Fruit fly (Drosophila melanogaster) whole organism, embryonic: ENCODE measurements around the gene brn.

ENCODE experiments used
- Atf-2 ChIP-seq: fragments of 200-800 bp; sonication (Bioruptor generic); optimal IDR thresholded peaks from 2 replicates; lab custom pipeline; 2016; ENCODE audit warnings: missing biosample characterization, missing genetic modification characterization
- BtbVII ChIP-seq: fragments of 200-800 bp; sonication (Bioruptor generic); optimal IDR thresholded peaks from 3 replicates; lab custom pipeline; 2017; ENCODE audit warnings: missing biosample characterization, mild to moderate bottlenecking, missing genetic modification characterization
- CG10267 ChIP-seq: fragments of 200-800 bp; sonication (Bioruptor generic); optimal IDR thresholded peaks from 2 replicates; lab custom pipeline; 2018; ENCODE audit warnings: missing biosample characterization, mild to moderate bottlenecking, missing genetic modification characterization, moderate library complexity
- CG10979 ChIP-seq: fragments of 200-800 bp; sonication (Bioruptor generic); optimal IDR thresholded peaks from 2 replicates; lab custom pipeline; 2018; ENCODE audit warnings: missing biosample characterization, mild to moderate bottlenecking, missing genetic modification characterization, moderate library complexity
- CG11456 ChIP-seq: fragments of 200-800 bp; sonication (Bioruptor generic); IDR thresholded peaks from 3 replicates; pipeline ENCODE4 v1.3.6; 2022; ENCODE audit warnings: missing biosample characterization, missing genetic modification characterization
- CG11695 ChIP-seq: fragments of 200-800 bp; sonication (Bioruptor generic); IDR thresholded peaks from 3 replicates; pipeline ENCODE4 v1.3.6; 2022; ENCODE audit warnings: missing biosample characterization, missing genetic modification characterization
- CG12071 ChIP-seq: fragments of 200-800 bp; sonication (Bioruptor generic); optimal IDR thresholded peaks from 3 replicates; lab custom pipeline; 2018; ENCODE audit warnings: missing biosample characterization, mild to moderate bottlenecking, missing genetic modification characterization
- CG13296 ChIP-seq: fragments of 200-800 bp; sonication (Bioruptor generic); optimal IDR thresholded peaks from 3 replicates; lab custom pipeline; 2018; ENCODE audit warnings: missing biosample characterization, mild to moderate bottlenecking, missing genetic modification characterization
- CG1529 ChIP-seq: fragments of 200-800 bp; sonication (Bioruptor generic); optimal IDR thresholded peaks from 3 replicates; lab custom pipeline; 2018; ENCODE audit warnings: missing biosample characterization, missing genetic modification characterization
- CG15696 ChIP-seq: fragments of 200-800 bp; sonication (Bioruptor generic); optimal IDR thresholded peaks from 2 replicates; lab custom pipeline; 2019; ENCODE audit warnings: missing biosample characterization, mild to moderate bottlenecking, missing genetic modification characterization, moderate library complexity
- CG17359 ChIP-seq: fragments of 200-800 bp; sonication (Bioruptor generic); optimal IDR thresholded peaks from 3 replicates; lab custom pipeline; 2018; ENCODE audit warnings: missing biosample characterization, mild to moderate bottlenecking, missing genetic modification characterization, moderate library complexity
- CG17568 ChIP-seq: fragments of 200-800 bp; sonication (Bioruptor generic); optimal IDR thresholded peaks from 2 replicates; lab custom pipeline; 2018; ENCODE audit warnings: missing biosample characterization, mild to moderate bottlenecking, missing genetic modification characterization, moderate library complexity
- CG2120 ChIP-seq: fragments of 200-800 bp; sonication (Bioruptor generic); optimal IDR thresholded peaks from 3 replicates; lab custom pipeline; 2016; ENCODE audit warnings: missing biosample characterization, missing genetic modification characterization
- CG2875 ChIP-seq: fragments of 200-800 bp; sonication (Bioruptor generic); optimal IDR thresholded peaks from 2 replicates; lab custom pipeline; 2017; ENCODE audit warnings: missing biosample characterization, mild to moderate bottlenecking, missing genetic modification characterization, missing genetic modification reagents
- CG32767 ChIP-seq: fragments of 200-800 bp; sonication (Bioruptor generic); IDR thresholded peaks from 2 replicates; pipeline ENCODE4 v1.3.6; 2022; ENCODE audit warnings: missing biosample characterization, missing genetic modification characterization
- CG34422 ChIP-seq: fragments of 200-800 bp; sonication (Bioruptor generic); IDR thresholded peaks from 3 replicates; pipeline ENCODE4 v1.3.6; 2022; ENCODE audit warnings: missing biosample characterization, missing genetic modification characterization
- CG3726 ChIP-seq: fragments of 200-800 bp; sonication (Bioruptor generic); IDR thresholded peaks from 3 replicates; pipeline ENCODE4, ENCODE4 v1.3.6; 2022; ENCODE audit warnings: missing biosample characterization, missing genetic modification characterization
- CG4820 ChIP-seq: fragments of 200-800 bp; sonication (Bioruptor generic); optimal IDR thresholded peaks from 3 replicates; lab custom pipeline; 2016; ENCODE audit warnings: missing biosample characterization, missing genetic modification characterization
- CG5180 ChIP-seq: fragments of 200-800 bp; sonication (Bioruptor generic); optimal IDR thresholded peaks from 3 replicates; lab custom pipeline; 2017; ENCODE audit warnings: missing biosample characterization, missing genetic modification characterization, mild to moderate bottlenecking, moderate library complexity, missing genetic modification reagents
- CG9609 ChIP-seq: fragments of 200-800 bp; sonication (Bioruptor generic); optimal IDR thresholded peaks from 3 replicates; lab custom pipeline; 2016; ENCODE audit warnings: missing biosample characterization, missing genetic modification characterization
- CG9876 ChIP-seq: fragments of 200-800 bp; sonication (Bioruptor generic); optimal IDR thresholded peaks from 2 replicates; lab custom pipeline; 2016; ENCODE audit warnings: missing biosample characterization, missing genetic modification characterization
- CHES-1-like ChIP-seq: fragments of 200-800 bp; sonication (Bioruptor generic); optimal IDR thresholded peaks from 2 replicates; lab custom pipeline; 2016; ENCODE audit warnings: missing biosample characterization, missing genetic modification characterization
- Chrac-16 ChIP-seq: fragments of 200-800 bp; sonication (Bioruptor generic); optimal IDR thresholded peaks from 3 replicates; lab custom pipeline; 2016; ENCODE audit warnings: missing biosample characterization, missing genetic modification characterization
- Doc3 ChIP-seq: fragments of 200-800 bp; sonication (Bioruptor generic); IDR thresholded peaks from 3 replicates; pipeline ENCODE4 v1.3.6; 2022; ENCODE audit warnings: missing biosample characterization, missing genetic modification characterization; ENCODE audit not compliant: partially characterized antibody
- Drgx ChIP-seq: fragments of 200-800 bp; sonication (Bioruptor generic); IDR thresholded peaks from 2 replicates; pipeline ENCODE4 v1.3.6; 2022; ENCODE audit warnings: missing biosample characterization, missing genetic modification characterization
- HLHmδ ChIP-seq: fragments of 200-800 bp; sonication (Bioruptor generic); optimal IDR thresholded peaks from 2 replicates; lab custom pipeline; 2018; ENCODE audit warnings: missing biosample characterization, mild to moderate bottlenecking, missing genetic modification characterization, moderate library complexity
- Hand ChIP-seq: fragments of 200-800 bp; sonication (Bioruptor generic); optimal IDR thresholded peaks from 2 replicates; lab custom pipeline; 2017; ENCODE audit warnings: mild to moderate bottlenecking, missing biosample characterization, missing genetic modification reagents, missing genetic modification characterization
- Hr39 ChIP-seq: fragments of >200 bp; optimal IDR thresholded peaks from 2 replicates; lab custom pipeline; 2017
- MESR4 ChIP-seq: fragments of 200-800 bp; sonication (Bioruptor generic); optimal IDR thresholded peaks from 2 replicates; lab custom pipeline; 2018; ENCODE audit warnings: missing biosample characterization, mild to moderate bottlenecking, missing genetic modification characterization, moderate library complexity
- Nf-YC ChIP-seq: fragments of 200-800 bp; optimal IDR thresholded peaks from 3 replicates; lab custom pipeline; 2019; ENCODE audit warnings: missing biosample characterization, mild to moderate bottlenecking, missing genetic modification characterization, moderate library complexity
- Rfx ChIP-seq: fragments of 200-800 bp; sonication (Bioruptor generic); IDR thresholded peaks from 2 replicates; pipeline ENCODE4 v1.3.6; 2022; ENCODE audit warnings: missing biosample characterization, missing genetic modification characterization
- Sox102F ChIP-seq: fragments of 200-800 bp; sonication (Bioruptor generic); optimal IDR thresholded peaks from 2 replicates; lab custom pipeline; 2018; ENCODE audit warnings: missing biosample characterization, mild to moderate bottlenecking, missing genetic modification characterization, moderate library complexity
- al ChIP-seq: fragments of 200-800 bp; sonication (Bioruptor generic); IDR thresholded peaks from 2 replicates; pipeline ENCODE4 v1.3.6; 2022; ENCODE audit warnings: missing biosample characterization, missing genetic modification characterization
- amos ChIP-seq: fragments of 200-800 bp; sonication (Bioruptor generic); IDR thresholded peaks from 2 replicates; pipeline ENCODE4 v1.3.6; 2022; ENCODE audit warnings: missing biosample characterization, missing genetic modification characterization; ENCODE audit not compliant: partially characterized antibody
- bab2 ChIP-seq: fragments of 200-800 bp; sonication (Bioruptor generic); optimal IDR thresholded peaks from 2 replicates; lab custom pipeline; 2016; ENCODE audit warnings: missing biosample characterization, missing genetic modification characterization
- crp ChIP-seq, 2 experiments: fragments of 200-800 bp; sonication (Bioruptor generic); optimal IDR thresholded peaks; 2 replicates in 1 of 2; 3 replicates in 1 of 2; lab custom pipeline; 2017; ENCODE audit warnings: missing biosample characterization in 2 of 2, missing genetic modification characterization in 2 of 2, mild to moderate bottlenecking in 1 of 2, moderate library complexity in 1 of 2
- dimm ChIP-seq: fragments of 200-800 bp; sonication (Bioruptor generic); IDR thresholded peaks from 2 replicates; pipeline ENCODE4 v1.3.6; 2022; ENCODE audit warnings: missing biosample characterization, missing genetic modification characterization
- ewg ChIP-seq: fragments of 200-800 bp; sonication (Bioruptor generic); optimal IDR thresholded peaks from 3 replicates; lab custom pipeline; 2017; ENCODE audit warnings: mild to moderate bottlenecking, missing biosample characterization, missing genetic modification reagents, missing genetic modification characterization
- fd3F ChIP-seq: fragments of 200-800 bp; sonication (Bioruptor generic); optimal IDR thresholded peaks from 2 replicates; lab custom pipeline; 2018; ENCODE audit warnings: missing biosample characterization, mild to moderate bottlenecking, missing genetic modification characterization, moderate library complexity
- grn ChIP-seq: fragments of 200-800 bp; sonication (Bioruptor generic); optimal IDR thresholded peaks from 3 replicates; lab custom pipeline; 2017; ENCODE audit warnings: missing biosample characterization, missing genetic modification characterization
- jigr1 ChIP-seq: fragments of 200-800 bp; sonication (Bioruptor generic); IDR thresholded peaks from 3 replicates; pipeline ENCODE4 v1.3.6; 2022; ENCODE audit warnings: missing biosample characterization, missing genetic modification characterization
- jing ChIP-seq: fragments of 200-800 bp; sonication (Bioruptor generic); optimal IDR thresholded peaks from 2 replicates; lab custom pipeline; 2018; ENCODE audit warnings: missing biosample characterization, mild to moderate bottlenecking, missing genetic modification characterization
- ken ChIP-seq: fragments of 200-800 bp; sonication (Bioruptor generic); IDR thresholded peaks from 3 replicates; pipeline ENCODE4 v1.3.6; 2022; ENCODE audit warnings: missing biosample characterization, missing genetic modification characterization
- mirr ChIP-seq: fragments of 200-800 bp; sonication (Bioruptor generic); optimal IDR thresholded peaks from 3 replicates; lab custom pipeline; 2018; ENCODE audit warnings: missing biosample characterization, mild to moderate bottlenecking, missing genetic modification characterization
- pho ChIP-seq: fragments of 200-800 bp; sonication (Bioruptor generic); optimal IDR thresholded peaks from 2 replicates; lab custom pipeline; 2016; ENCODE audit warnings: missing biosample characterization, missing genetic modification characterization
- pzg ChIP-seq: fragments of 200-800 bp; sonication (Bioruptor generic); optimal IDR thresholded peaks from 3 replicates; lab custom pipeline; 2018; ENCODE audit warnings: missing biosample characterization, mild to moderate bottlenecking, missing genetic modification characterization, moderate library complexity
- rib ChIP-seq: fragments of 200-800 bp; sonication (Bioruptor generic); IDR thresholded peaks from 2 replicates; pipeline ENCODE4 v1.3.6; 2022; ENCODE audit warnings: missing biosample characterization, missing genetic modification characterization
- ro ChIP-seq: fragments of 200-800 bp; sonication (Bioruptor generic); IDR thresholded peaks from 2 replicates; pipeline ENCODE4 v1.3.6; 2022; ENCODE audit warnings: missing biosample characterization, missing genetic modification characterization
- run ChIP-seq: fragments of 200-800 bp; sonication (Bioruptor generic); optimal IDR thresholded peaks from 3 replicates; lab custom pipeline; 2018; ENCODE audit warnings: missing biosample characterization, mild to moderate bottlenecking, missing genetic modification characterization
- slbo ChIP-seq: fragments of 200-800 bp; sonication (Bioruptor generic); IDR thresholded peaks from 2 replicates; pipeline ENCODE4 v1.3.6; 2022; ENCODE audit warnings: missing biosample characterization, missing genetic modification characterization
- stc ChIP-seq: fragments of 200-800 bp; sonication (Bioruptor generic); IDR thresholded peaks from 2 replicates; pipeline ENCODE4 v1.3.6; 2022; ENCODE audit warnings: missing biosample characterization, missing genetic modification characterization
- tin ChIP-seq: fragments of 200-800 bp; sonication (Bioruptor generic); optimal IDR thresholded peaks from 3 replicates; lab custom pipeline; 2016; ENCODE audit warnings: missing biosample characterization, missing genetic modification characterization

Gene brn

DNA sequence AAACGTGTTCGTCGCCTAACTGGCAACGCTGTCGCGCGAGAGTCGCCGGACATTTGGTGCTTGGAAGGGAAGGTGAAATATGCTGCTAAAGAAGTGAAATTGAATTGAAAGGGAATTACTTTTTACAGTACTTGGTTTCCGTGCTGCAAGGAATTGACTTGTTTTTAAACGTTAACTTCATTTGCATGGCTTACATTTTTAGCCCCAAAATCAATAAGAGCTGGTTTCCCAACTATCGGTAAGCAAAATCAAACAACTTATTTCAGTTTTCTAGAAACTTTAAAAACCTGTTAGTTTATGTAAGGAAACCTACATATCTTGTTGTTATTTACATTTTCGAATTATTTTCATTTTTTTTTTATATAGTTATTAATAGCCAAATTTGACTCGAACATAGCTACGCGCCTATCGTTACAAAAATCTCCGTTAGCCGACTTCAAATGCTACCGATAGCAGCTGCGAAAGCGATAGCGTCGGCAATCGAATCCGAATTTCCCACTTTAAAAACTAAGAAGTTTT is 9.6 kb downstream of the brn start, which contains the start of the genes dgt4 and Nsun2 (continued):
- TF ChIP-seq Sox102F (no peak), CG4820 (GFP tag; lab: Kevin White, UChicago) (no peak), Hand (no peak), stc (GFP tag; lab: Robert Waterston, UW) (no peak), CHES-1-like (GFP tag; lab: Kevin White, UChicago) (no peak), ken (GFP tag; lab: Robert Waterston, UW) (no peak), Nf-YC (tag; lab: Kevin White, UChicago) (no peak), CG10979 (tag; lab: Kevin White, UChicago) (no peak), grn (GFP tag; lab: Kevin White, UChicago) (no peak), dimm (GFP tag; lab: Robert Waterston, UW) (no peak), CG34422 (GFP tag; lab: Robert Waterston, UW) (no peak), fd3F (GFP tag; lab: Kevin White, UChicago) (no peak), run (tag; lab: Kevin White, UChicago) (no peak), CG12071 (GFP tag; lab: Kevin White, UChicago) (no peak), CG11695 (GFP tag; lab: Robert Waterston, UW) (no peak), tin (GFP tag; lab: Kevin White, UChicago) (peak; percentile 4), Doc3 (GFP tag; lab: Robert Waterston, UW) (0 out of 3 replicates have a peak, but pooled peaks have one; percentile 28), pzg (GFP tag; lab: Kevin White, UChicago) (peak; percentile 22), ro (GFP tag; lab: Robert Waterston, UW) (no peak), rib (no peak), BtbVII (no peak), mirr (GFP tag; lab: Kevin White, UChicago) (no peak), Hr39 (lab: Kevin White, UChicago) (no peak), Chrac-16 (GFP tag; lab: Kevin White, UChicago) (peak; percentile 23), jing (GFP tag; lab: Kevin White, UChicago) (no peak), ewg (no peak), bab2 (GFP tag; lab: Kevin White, UChicago) (peak; percentile 1), CG17359 (tag; lab: Kevin White, UChicago) (no peak), Drgx (no peak), CG11456 (GFP tag; lab: Robert Waterston, UW) (no peak), CG10267 (peak; percentile 19), al (GFP tag; lab: Robert Waterston, UW) (no peak), amos (GFP tag; lab: Robert Waterston, UW) (peak; percentile 68), HLHmδ (GFP tag; lab: Kevin White, UChicago) (no peak), CG9876 (GFP tag; lab: Kevin White, UChicago) (no peak), pho (GFP tag; lab: Kevin White, UChicago) (no peak), CG2120 (GFP tag; lab: Kevin White, UChicago) (peak; percentile 37), MESR4 (GFP tag; lab: Kevin White, UChicago) (no peak), CG9609 (peak; percentile 17), crp (GFP tag; optimal IDR thresholded peaks at IDR 0.05; lab: Kevin White, UChicago) (no peak), CG1529 (GFP tag; lab: Kevin White, UChicago) (no peak), slbo (peak; percentile 33; the same call in 1 of the 2 replicates), CG17568 (GFP tag; lab: Kevin White, UChicago) (no peak), CG5180 (no peak), Atf-2 (GFP tag; lab: Kevin White, UChicago) (no peak), jigr1 (GFP tag; lab: Robert Waterston, UW) (no peak), Rfx (GFP tag; lab: Robert Waterston, UW) (no peak), CG32767 (GFP tag; lab: Robert Waterston, UW) (no peak), CG3726 (GFP tag; lab: Robert Waterston, UW) (no peak), CG2875 (no peak), CG15696 (tag; lab: Kevin White, UChicago) (no peak), CG13296 (GFP tag; lab: Kevin White, UChicago) (no peak)
